Fruit fly (Drosophila melanogaster) whole organism, prepupa: ENCODE results near the gene CG32374.
"Not testable (repeated sequence)": the region's sequence is repeated elsewhere in the genome, so short reads cannot be mapped to it uniquely, and the experiment has no call there.

ENCODE experiments used
- CG10631 ChIP-seq: fragments of 200-800 bp; sonication (Bioruptor generic); optimal IDR thresholded peaks from 2 replicates; lab custom pipeline; 2016; ENCODE audit warnings: missing biosample characterization, missing genetic modification characterization
- CG11762 ChIP-seq: fragments of 200-800 bp; sonication (Bioruptor generic); optimal IDR thresholded peaks from 3 replicates; lab custom pipeline; 2016; ENCODE audit warnings: missing biosample characterization, missing genetic modification characterization; ENCODE audit not compliant: insufficient read depth
- CG11902 ChIP-seq: fragments of 200-800 bp; sonication (Bioruptor generic); optimal IDR thresholded peaks from 3 replicates; lab custom pipeline; 2016; ENCODE audit warnings: missing biosample characterization, missing genetic modification characterization
- CG15336 ChIP-seq: fragments of 200-800 bp; sonication (Bioruptor generic); IDR thresholded peaks from 2 replicates; pipeline ENCODE4 v1.3.6; 2022; ENCODE audit warnings: missing biosample characterization, missing genetic modification characterization
- CG34406 ChIP-seq: fragments of 200-800 bp; sonication (Bioruptor generic); optimal IDR thresholded peaks from 3 replicates; lab custom pipeline; 2016; ENCODE audit warnings: missing biosample characterization, missing genetic modification characterization
- CG4318 ChIP-seq: fragments of 200-800 bp; sonication (Bioruptor generic); optimal IDR thresholded peaks from 3 replicates; lab custom pipeline; 2017; ENCODE audit warnings: missing biosample characterization, mild to moderate bottlenecking, missing genetic modification characterization
- CG6276 ChIP-seq: fragments of 200-800 bp; sonication (Bioruptor generic); optimal IDR thresholded peaks from 2 replicates; lab custom pipeline; 2017; ENCODE audit warnings: missing biosample characterization, mild to moderate bottlenecking, missing genetic modification characterization
- CG7368 ChIP-seq: fragments of 200-800 bp; sonication (Bioruptor generic); optimal IDR thresholded peaks from 3 replicates; lab custom pipeline; 2016; ENCODE audit warnings: missing biosample characterization, missing genetic modification characterization
- CG8319 ChIP-seq: fragments of 200-800 bp; sonication (Bioruptor generic); optimal IDR thresholded peaks from 3 replicates; lab custom pipeline; 2016; ENCODE audit warnings: missing biosample characterization, missing genetic modification characterization
- Eip93F ChIP-seq: fragments of 200-800 bp; sonication (Bioruptor generic); optimal IDR thresholded peaks from 2 replicates; lab custom pipeline; 2016; ENCODE audit warnings: missing biosample characterization, mild to moderate bottlenecking, missing genetic modification characterization
- Ets21C ChIP-seq: fragments of 200-800 bp; sonication (Bioruptor generic); optimal IDR thresholded peaks from 3 replicates; lab custom pipeline; 2016; ENCODE audit warnings: missing biosample characterization, missing genetic modification characterization
- Met ChIP-seq: fragments of 200-800 bp; sonication (Bioruptor generic); optimal IDR thresholded peaks from 3 replicates; lab custom pipeline; 2016; ENCODE audit warnings: missing biosample characterization, missing genetic modification characterization
- Smox ChIP-seq: fragments of 200-800 bp; sonication (Bioruptor generic); optimal IDR thresholded peaks from 3 replicates; lab custom pipeline; 2016; ENCODE audit warnings: missing biosample characterization, missing genetic modification characterization
- Sox15 ChIP-seq: fragments of 200-800 bp; sonication (Bioruptor generic); optimal IDR thresholded peaks from 3 replicates; lab custom pipeline; 2016; ENCODE audit warnings: missing biosample characterization, missing genetic modification characterization
- achi ChIP-seq: fragments of 200-800 bp; sonication (Bioruptor generic); optimal IDR thresholded peaks from 3 replicates; lab custom pipeline; 2016; ENCODE audit warnings: missing biosample characterization, missing genetic modification characterization
- cyc ChIP-seq: fragments of 200-800 bp; sonication (Bioruptor generic); optimal IDR thresholded peaks from 3 replicates; lab custom pipeline; 2016; ENCODE audit warnings: missing biosample characterization, missing genetic modification characterization
- eg ChIP-seq: fragments of 200-800 bp; sonication (Bioruptor generic); IDR thresholded peaks from 3 replicates; pipeline ENCODE4 v1.3.6; 2022; ENCODE audit warnings: missing biosample characterization, missing genetic modification characterization
- esn ChIP-seq: fragments of 200-800 bp; sonication (Bioruptor generic); optimal IDR thresholded peaks from 2 replicates; lab custom pipeline; 2016; ENCODE audit warnings: missing biosample characterization, mild to moderate bottlenecking, missing genetic modification characterization, moderate library complexity
- fkh ChIP-seq: fragments of 200-800 bp; sonication (Bioruptor generic); optimal IDR thresholded peaks from 3 replicates; lab custom pipeline; 2017; ENCODE audit warnings: missing biosample characterization, mild to moderate bottlenecking, missing genetic modification characterization, moderate library complexity
- net ChIP-seq: fragments of 200-800 bp; sonication (Bioruptor generic); optimal IDR thresholded peaks from 3 replicates; lab custom pipeline; 2016; ENCODE audit warnings: missing biosample characterization, missing genetic modification characterization
- ss ChIP-seq, 2 experiments: fragments of 200-800 bp; sonication (Bioruptor generic); optimal IDR thresholded peaks; 2 replicates in 1 of 2; 3 replicates in 1 of 2; lab custom pipeline; 2017 to 2018; ENCODE audit warnings: mild to moderate bottlenecking in 2 of 2, missing biosample characterization in 2 of 2, missing genetic modification characterization in 2 of 2, moderate library complexity in 1 of 2
- svp ChIP-seq: fragments of 200-800 bp; sonication (Bioruptor generic); peaks from one replicate; lab custom pipeline; 2016; ENCODE audit warnings: missing biosample characterization, missing genetic modification characterization

Gene CG32374

DNA sequence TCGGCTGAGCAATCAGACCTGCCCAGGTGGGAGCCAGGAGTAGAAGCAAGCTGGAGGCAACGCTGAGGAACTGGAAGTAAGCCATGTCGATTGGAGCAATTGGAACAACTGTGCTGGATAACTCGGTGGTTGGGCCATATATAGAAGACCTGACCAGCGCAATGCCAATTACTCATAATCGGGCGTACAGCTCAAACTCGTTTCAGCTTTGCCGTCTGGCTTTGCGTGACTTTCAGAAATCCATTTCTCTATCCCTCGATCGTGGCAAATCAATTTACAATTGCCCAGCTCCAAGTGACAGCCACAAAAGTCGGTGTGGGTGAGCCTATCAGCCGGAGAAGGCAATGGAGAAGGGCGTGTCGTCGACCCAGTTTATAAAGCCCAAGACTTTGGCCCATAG, 34.9 kb downstream of the CG32374 start, which contains the start of gene CG7548:
TSS of gene CG7548 (minus strand) at position 101 of the 400 bp plus-strand sequence.
- TF ChIP-seq CG34406 (GFP tag; lab: Kevin White, UChicago), result no peak

DNA sequence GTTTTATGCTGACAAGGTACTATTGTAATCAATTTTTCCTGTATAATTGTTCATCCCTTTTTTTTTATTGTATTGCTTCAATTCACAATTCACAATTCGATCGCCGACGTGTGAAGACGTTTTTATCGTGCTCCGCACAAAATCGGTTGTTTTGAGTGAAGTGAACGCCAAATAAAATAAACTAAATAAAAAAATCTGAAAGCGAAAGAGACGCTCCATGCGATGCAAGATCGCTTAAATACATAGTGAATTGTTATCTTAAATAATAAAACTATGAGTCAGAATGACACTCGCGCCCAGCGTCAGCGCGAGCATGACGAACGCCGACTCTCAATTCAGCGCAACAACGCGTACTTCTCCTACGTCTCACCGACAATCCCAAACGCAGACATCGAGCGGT, 42.2 kb downstream of the CG32374 start, which contains the start of gene CG8539:
TSS of gene CG8539 (minus strand) at position 101 of the 400 bp plus-strand sequence.
- not testable (repeated sequence) for TF ChIP-seq CG10631 (GFP tag; lab: Kevin White, UChicago); CG7368 (GFP tag; lab: Kevin White, UChicago); Sox15

dm6 chr3L:7496097-7496496, 44.9 kb downstream of the CG32374 start, which contains the start of gene Cyp4d8:
Gene Cyp4d8 (minus strand): TSS chr3L:7496197.
- TF ChIP-seq ss (GFP tag; optimal IDR thresholded peaks at IDR 0.05; lab: Kevin White, UChicago) (no peak), CG11762 (GFP tag; lab: Kevin White, UChicago) (no peak), net (GFP tag; lab: Kevin White, UChicago) (no peak), Ets21C (GFP tag; lab: Kevin White, UChicago) (no peak), CG6276 (GFP tag; lab: Kevin White, UChicago) (no peak), fkh (GFP tag; lab: Kevin White, UChicago) (no peak), CG8319 (GFP tag; lab: Kevin White, UChicago) (no peak), eg (GFP tag; lab: Robert Waterston, UW) (no peak), cyc (GFP tag; lab: Kevin White, UChicago) (no peak), Smox (GFP tag; lab: Kevin White, UChicago) (no peak), CG11902 (GFP tag; lab: Kevin White, UChicago) (no peak), Met (GFP tag; lab: Kevin White, UChicago) (no peak), CG15336 (GFP tag; lab: Robert Waterston, UW) (no peak), esn (no peak), Eip93F (GFP tag; lab: Kevin White, UChicago) (no peak)

DNA sequence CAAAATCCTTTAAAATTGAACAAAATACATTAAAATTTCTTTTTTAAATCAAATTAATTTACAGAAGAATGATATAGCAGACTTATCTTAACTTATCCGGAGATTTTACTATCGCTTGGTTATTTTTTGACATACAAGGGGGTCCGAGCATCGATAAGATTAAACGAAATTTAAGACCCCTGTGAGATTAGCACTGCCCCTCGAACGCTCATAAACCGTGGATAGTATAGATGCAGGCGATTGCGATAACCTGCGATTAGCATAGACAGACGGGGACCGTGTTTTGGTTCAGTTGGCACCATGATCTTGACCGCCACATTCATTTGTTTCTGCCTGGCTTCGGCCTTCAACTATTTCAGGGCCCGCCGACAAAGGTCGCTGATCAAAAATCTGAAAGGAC, 49.4 kb downstream of the CG32374 start, which contains the start of gene Cyp316a1:
TSS of gene Cyp316a1 (plus strand) at position 301 of the 400 bp plus-strand sequence.
- no peak for TF ChIP-seq achi (GFP tag; lab: Kevin White, UChicago)
- no peak for TF ChIP-seq CG4318 (GFP tag; lab: Kevin White, UChicago)
- peak; percentile 40 for TF ChIP-seq svp (GFP tag; lab: Kevin White, UChicago)
- TF ChIP-seq, all 60 proteins: peak for 1
